Worm (Caenorhabditis elegans) whole organism, L1 larva: Measurements from ENCODE around the gene ZK287.7.

Source experiments
- C16A3.4 ChIP-seq: fragments of 150-350 bp; optimal IDR thresholded peaks from 2 replicates; lab custom pipeline; 2014; ENCODE audit warnings: missing biosample characterization, missing genetic modification characterization
- Y116A8C.19 ChIP-seq: sonication (generic microtip); optimal IDR thresholded peaks from 2 replicates; lab custom pipeline; 2016; ENCODE audit warnings: missing compliant biosample characterization, missing genetic modification characterization, borderline replicate concordance
- aha-1 ChIP-seq: fragments of 150-350 bp; optimal IDR thresholded peaks from 2 replicates; lab custom pipeline; 2014; ENCODE audit warnings: missing biosample characterization, missing genetic modification characterization
- alr-1 ChIP-seq: fragments of 200-800 bp; sonication (Bioruptor generic); optimal IDR thresholded peaks from 2 replicates; lab custom pipeline; 2018; ENCODE audit warnings: borderline replicate concordance, mild to moderate bottlenecking, missing genetic modification characterization, missing compliant biosample characterization
- aly-2 ChIP-seq: fragments of 150-350 bp; optimal IDR thresholded peaks from 2 replicates; lab custom pipeline; 2014; ENCODE audit warnings: missing biosample characterization, missing genetic modification characterization
- ama-1 ChIP-seq: fragments of 150-350 bp; optimal IDR thresholded peaks from 2 replicates; lab custom pipeline; 2014
- ceh-63 ChIP-seq: fragments of 200-800 bp; sonication (Bioruptor generic); optimal IDR thresholded peaks from 2 replicates; lab custom pipeline; 2018; ENCODE audit warnings: mild to moderate bottlenecking, missing genetic modification characterization, missing compliant biosample characterization
- ceh-8 ChIP-seq: fragments of 200-800 bp; sonication (Bioruptor generic); optimal IDR thresholded peaks from 2 replicates; lab custom pipeline; 2018; ENCODE audit warnings: mild to moderate bottlenecking, missing genetic modification characterization, moderate library complexity, missing compliant biosample characterization
- ceh-82 ChIP-seq, 3 experiments: fragments of 150-350 bp in 1 of 3; sonication (generic microtip) in 2 of 3; optimal IDR thresholded peaks; 2 replicates each; lab custom pipeline; 2014 to 2017; ENCODE audit warnings: missing biosample characterization in 3 of 3, missing genetic modification characterization in 3 of 3
- ceh-88 ChIP-seq: fragments of 200-800 bp; sonication (Bioruptor generic); IDR thresholded peaks from 2 replicates; pipeline ENCODE4 v1.3.6; 2022; ENCODE audit warnings: missing genetic modification characterization, missing compliant biosample characterization
- ceh-90 ChIP-seq: sonication (generic microtip); optimal IDR thresholded peaks from 2 replicates; lab custom pipeline; 2016; ENCODE audit warnings: missing genetic modification characterization, missing compliant biosample characterization
- ces-1 ChIP-seq: fragments of 150-350 bp; optimal IDR thresholded peaks from 2 replicates; lab custom pipeline; 2014; ENCODE audit warnings: missing biosample characterization, missing genetic modification reagents, missing genetic modification characterization
- dpl-1 ChIP-seq, 3 experiments: fragments of 150-350 bp in 2 of 3; sonication (generic microtip) in 1 of 3; optimal IDR thresholded peaks; 2 replicates each; lab custom pipeline; 2014 to 2017; ENCODE audit warnings: missing biosample characterization in 3 of 3, missing genetic modification characterization in 3 of 3, missing genetic modification reagents in 3 of 3
- efl-1 ChIP-seq, 4 experiments: fragments of 150-350 bp; optimal IDR thresholded peaks in 3 of 4; peaks in 1 of 4; 1 replicate in 1 of 4; 2 replicates in 3 of 4; lab custom pipeline; 2014; ENCODE audit warnings: missing biosample characterization in 2 of 4, missing genetic modification characterization in 2 of 4, missing genetic modification reagents in 2 of 4
- efl-3 ChIP-seq: fragments of 200-800 bp; sonication (Bioruptor generic); optimal IDR thresholded peaks from 2 replicates; lab custom pipeline; 2018; ENCODE audit warnings: mild to moderate bottlenecking, missing genetic modification characterization, missing compliant biosample characterization
- egl-13 ChIP-seq: sonication (generic microtip); optimal IDR thresholded peaks from 2 replicates; lab custom pipeline; 2016; ENCODE audit warnings: missing genotype, missing genetic modification reagents, missing genetic modification characterization, missing compliant biosample characterization
- egl-27 ChIP-seq, 2 experiments: fragments of 150-350 bp in 1 of 2; sonication (generic microtip); optimal IDR thresholded peaks; 3 replicates each; lab custom pipeline; 2017 to 2018; ENCODE audit warnings: missing biosample characterization in 2 of 2, missing genetic modification characterization in 2 of 2, missing genetic modification reagents in 2 of 2
- elt-2 ChIP-seq: sonication (generic microtip); optimal IDR thresholded peaks from 2 replicates; lab custom pipeline; 2016; ENCODE audit warnings: missing genetic modification characterization, mild to moderate bottlenecking, inconsistent platforms, missing compliant biosample characterization, missing genetic modification reagents
- irx-1 ChIP-seq: sonication (generic microtip); optimal IDR thresholded peaks from 2 replicates; lab custom pipeline; 2016; ENCODE audit warnings: missing genetic modification characterization, missing compliant biosample characterization
- lin-15B ChIP-seq: fragments of 150-350 bp; sonication (generic microtip); optimal IDR thresholded peaks from 3 replicates; lab custom pipeline; 2014; ENCODE audit warnings: missing biosample characterization, missing genetic modification characterization
- lin-39 ChIP-seq: fragments of 150-350 bp; optimal IDR thresholded peaks from 2 replicates; lab custom pipeline; 2014; ENCODE audit warnings: missing biosample characterization, missing genetic modification reagents, missing genetic modification characterization
- lir-3 ChIP-seq: sonication (generic microtip); optimal IDR thresholded peaks from 2 replicates; lab custom pipeline; 2016; ENCODE audit warnings: mild to moderate bottlenecking, missing genetic modification characterization, moderate library complexity, missing compliant biosample characterization; ENCODE audit not compliant: poor library complexity
- lsy-2 ChIP-seq, 2 experiments: fragments of 150-350 bp; optimal IDR thresholded peaks; 2 replicates each; lab custom pipeline; 2014; ENCODE audit warnings: missing biosample characterization in 2 of 2, missing genetic modification characterization in 2 of 2
- mep-1 ChIP-seq: fragments of 150-350 bp; optimal IDR thresholded peaks from 2 replicates; lab custom pipeline; 2014; ENCODE audit warnings: missing biosample characterization, missing genetic modification characterization
- nhr-11 ChIP-seq: fragments of 150-350 bp; optimal IDR thresholded peaks from 2 replicates; lab custom pipeline; 2014; ENCODE audit warnings: missing biosample characterization, missing genetic modification characterization
- nhr-237 ChIP-seq: fragments of 150-350 bp; optimal IDR thresholded peaks from 2 replicates; lab custom pipeline; 2014; ENCODE audit warnings: missing biosample characterization, missing genetic modification characterization
- nhr-28 ChIP-seq: fragments of 150-350 bp; optimal IDR thresholded peaks from 2 replicates; lab custom pipeline; 2014; ENCODE audit warnings: missing biosample characterization, missing genetic modification characterization
- nhr-71 ChIP-seq: sonication (generic microtip); optimal IDR thresholded peaks from 2 replicates; lab custom pipeline; 2016; ENCODE audit warnings: mild to moderate bottlenecking, missing genetic modification characterization, moderate library complexity, missing compliant biosample characterization
- nhr-76 ChIP-seq: sonication (generic microtip); optimal IDR thresholded peaks from 2 replicates; lab custom pipeline; 2017; ENCODE audit warnings: missing biosample characterization, missing genetic modification characterization
- nhr-77 ChIP-seq: fragments of 150-350 bp; optimal IDR thresholded peaks from 2 replicates; lab custom pipeline; 2014; ENCODE audit warnings: missing biosample characterization, missing genetic modification characterization
- nhr-84 ChIP-seq: sonication (generic microtip); optimal IDR thresholded peaks from 2 replicates; lab custom pipeline; 2017; ENCODE audit warnings: missing biosample characterization, missing genetic modification characterization
- nhr-85 ChIP-seq: sonication (generic microtip); peaks from one replicate; lab custom pipeline; 2016; ENCODE audit warnings: missing genetic modification characterization, inconsistent platforms, missing compliant biosample characterization
- rnt-1 ChIP-seq: sonication (generic microtip); optimal IDR thresholded peaks from 2 replicates; lab custom pipeline; 2016; ENCODE audit warnings: mild to moderate bottlenecking, missing genetic modification characterization, moderate library complexity, missing compliant biosample characterization
- skn-1 ChIP-seq: fragments of 150-350 bp; optimal IDR thresholded peaks from 2 replicates; lab custom pipeline; 2014; ENCODE audit warnings: missing biosample characterization, missing genetic modification characterization
- snpc-4 ChIP-seq: fragments of 150-350 bp; optimal IDR thresholded peaks from 2 replicates; lab custom pipeline; 2014; ENCODE audit warnings: missing biosample characterization, missing genetic modification characterization
- snu-23 ChIP-seq: sonication (generic microtip); optimal IDR thresholded peaks from 2 replicates; lab custom pipeline; 2016; ENCODE audit warnings: missing genetic modification characterization, missing compliant biosample characterization
- sox-4 ChIP-seq: sonication (generic microtip); optimal IDR thresholded peaks from 2 replicates; lab custom pipeline; 2016; ENCODE audit warnings: missing genetic modification characterization, missing compliant biosample characterization
- sptf-1 ChIP-seq: fragments of 150-350 bp; optimal IDR thresholded peaks from 2 replicates; lab custom pipeline; 2014; ENCODE audit warnings: missing biosample characterization, missing genetic modification characterization
- sup-37 ChIP-seq: fragments of 200-800 bp; sonication (Bioruptor generic); optimal IDR thresholded peaks from 2 replicates; lab custom pipeline; 2018; ENCODE audit warnings: mild to moderate bottlenecking, missing genetic modification characterization, missing compliant biosample characterization
- swsn-7 ChIP-seq: sonication (generic microtip); optimal IDR thresholded peaks from 2 replicates; lab custom pipeline; 2016; ENCODE audit warnings: missing genetic modification characterization, missing compliant biosample characterization
- tbx-2 ChIP-seq: sonication (generic microtip); optimal IDR thresholded peaks from 2 replicates; lab custom pipeline; 2016; ENCODE audit warnings: missing genetic modification characterization, missing compliant biosample characterization
- tlp-1 ChIP-seq: fragments of 150-350 bp; optimal IDR thresholded peaks from 2 replicates; lab custom pipeline; 2014; ENCODE audit warnings: missing biosample characterization, missing genetic modification characterization
- unc-30 ChIP-seq: sonication (generic microtip); optimal IDR thresholded peaks from 2 replicates; lab custom pipeline; 2017; ENCODE audit warnings: missing biosample characterization, missing genetic modification characterization
- unc-62 ChIP-seq: fragments of 150-350 bp; optimal IDR thresholded peaks from 2 replicates; lab custom pipeline; 2014; ENCODE audit warnings: missing biosample characterization, missing genetic modification reagents, missing genetic modification characterization
- unc-86 ChIP-seq: sonication (generic microtip); optimal IDR thresholded peaks from 2 replicates; lab custom pipeline; 2016; ENCODE audit warnings: missing genetic modification characterization, missing compliant biosample characterization
- unc-98 ChIP-seq: fragments of 200-800 bp; sonication (Bioruptor generic); IDR thresholded peaks from 2 replicates; pipeline ENCODE4 v1.3.6; 2022; ENCODE audit warnings: missing genetic modification characterization, missing compliant biosample characterization
- vab-15 ChIP-seq: sonication (generic microtip); optimal IDR thresholded peaks from 2 replicates; lab custom pipeline; 2017; ENCODE audit warnings: missing genotype, mild to moderate bottlenecking, missing genetic modification characterization, missing compliant biosample characterization
- xbp-1 ChIP-seq: sonication (generic microtip); optimal IDR thresholded peaks from 2 replicates; lab custom pipeline; 2016; ENCODE audit warnings: missing genetic modification characterization, missing compliant biosample characterization
- zip-4 ChIP-seq: fragments of 200-800 bp; sonication (Bioruptor generic); optimal IDR thresholded peaks from 2 replicates; lab custom pipeline; 2018; ENCODE audit warnings: mild to moderate bottlenecking, missing genetic modification characterization, moderate library complexity, missing compliant biosample characterization
- ztf-11 ChIP-seq, 2 experiments: sonication (generic microtip); optimal IDR thresholded peaks; 2 replicates each; lab custom pipeline; 2016 to 2017; ENCODE audit warnings: missing genetic modification characterization in 2 of 2, missing biosample characterization in 1 of 2, missing compliant biosample characterization in 1 of 2
- ztf-4 ChIP-seq: fragments of 150-350 bp; optimal IDR thresholded peaks from 2 replicates; lab custom pipeline; 2014; ENCODE audit warnings: missing biosample characterization, missing genetic modification characterization

ZK287.7 gene

ce11 chrV:9651294-9651693 lies 41.6 kb upstream of the ZK287.7 start, which contains the start of gene T06E4.21:
T06E4.21 (plus strand) TSS chrV:9651594.
- TF ChIP-seq snu-23, result no peak
- no peak for TF ChIP-seq nhr-11 (tag; lab: Kevin White, UChicago)
- no peak for TF ChIP-seq unc-62
- no peak for TF ChIP-seq xbp-1
- TF ChIP-seq egl-27 (tag; optimal IDR thresholded peaks at IDR 0.05; lab: Kevin White, UChicago), result no peak
- no peak for TF ChIP-seq snpc-4
- no peak for TF ChIP-seq mep-1 (tag; lab: Kevin White, UChicago)
- no peak for TF ChIP-seq dpl-1 (GFP tag; optimal IDR thresholded peaks at IDR 0.05; lab: Kevin White, UChicago)
- TF ChIP-seq unc-86 (tag; lab: Kevin White, UChicago), result no peak
- no peak for TF ChIP-seq unc-30 (tag; lab: Kevin White, UChicago)
- TF ChIP-seq ztf-11 (tag; optimal IDR thresholded peaks at IDR 0.05; lab: Kevin White, UChicago), result no peak
- no peak for TF ChIP-seq nhr-237 (tag; lab: Kevin White, UChicago)

- TF ChIP-seq aha-1 (tag; lab: Kevin White, UChicago) (no peak), ces-1 (no peak), ztf-4 (tag; lab: Kevin White, UChicago) (no peak), unc-30 (tag; lab: Kevin White, UChicago) (no peak), sup-37 (GFP tag; lab: Kevin White, UChicago) (no peak), sox-4 (tag; lab: Kevin White, UChicago) (no peak), ama-1 (lab: Kevin White, UChicago) (no peak), tlp-1 (no peak), zip-4 (no peak), unc-62 (no peak), lsy-2 (tag; optimal IDR thresholded peaks at IDR 0.05; lab: Kevin White, UChicago) (no peak), ceh-82 (tag; optimal IDR thresholded peaks at IDR 0.05; lab: Kevin White, UChicago) (no peak), vab-15 (peak; percentile 39), unc-98 (GFP tag; lab: Robert Waterston, UW) (no peak), egl-27 (tag; optimal IDR thresholded peaks at IDR 0.05; lab: Kevin White, UChicago) (no peak), nhr-77 (tag; lab: Kevin White, UChicago) (no peak), rnt-1 (no peak), nhr-85 (tag; lab: Kevin White, UChicago) (peak; percentile 89), sptf-1 (tag; lab: Kevin White, UChicago) (no peak), irx-1 (no peak), mep-1 (tag; lab: Kevin White, UChicago) (no peak), lin-39 (tag; lab: Kevin White, UChicago) (no peak), efl-3 (GFP tag; lab: Kevin White, UChicago) (no peak), ceh-8 (no peak), ceh-90 (tag; lab: Kevin White, UChicago) (no peak), nhr-71 (tag; lab: Kevin White, UChicago) (peak; percentile 72), tbx-2 (no peak), C16A3.4 (tag; lab: Kevin White, UChicago) (no peak), nhr-76 (tag; lab: Kevin White, UChicago) (no peak), nhr-84 (tag; lab: Kevin White, UChicago) (no peak), ceh-63 (GFP tag; lab: Kevin White, UChicago) (no peak), ceh-88 (GFP tag; lab: Robert Waterston, UW) (no peak), lir-3 (tag; lab: Kevin White, UChicago) (no peak), nhr-28 (tag; lab: Kevin White, UChicago) (no peak), egl-13 (no peak), elt-2 (no peak), alr-1 (no peak), swsn-7 (no peak), snpc-4 (no peak), skn-1 (tag; lab: Kevin White, UChicago) (no peak), lin-15B (tag; lab: Kevin White, UChicago) (no peak), aly-2 (no peak), Y116A8C.19 (tag; lab: Kevin White, UChicago) (no peak), nhr-237 (tag; lab: Kevin White, UChicago) (no peak), efl-1 (optimal IDR thresholded peaks at IDR 0.05; lab: Kevin White, UChicago) (no peak), efl-1 (GFP tag; optimal IDR thresholded peaks at IDR 0.05 in 1 of 2; lab: Kevin White, UChicago) (no peak)
These were observed 38.6 kb upstream of the ZK287.7 start, which contains the start of gene cyp-29A4 for ce11 chrV:9654154-9654805. cyp-29A4 (plus strand) TSS chrV:9654755.
